Worm (Caenorhabditis elegans) whole organism, early embryonic: ENCODE measurements around the gene C16C8.22.

Source experiments
- B0310.2 ChIP-seq: sonication (generic microtip); optimal IDR thresholded peaks from 2 replicates; lab custom pipeline; 2016; ENCODE audit warnings: mild to moderate bottlenecking, missing genetic modification characterization, missing compliant biosample characterization
- aly-1 ChIP-seq: sonication (generic microtip); optimal IDR thresholded peaks from 2 replicates; lab custom pipeline; 2016; ENCODE audit warnings: missing genetic modification characterization, missing compliant biosample characterization
- ama-1 ChIP-seq: fragments of 150-350 bp; optimal IDR thresholded peaks from 2 replicates; lab custom pipeline; 2014
- ceh-13 ChIP-seq: fragments of 200-800 bp; sonication (Bioruptor generic); optimal IDR thresholded peaks from 2 replicates; lab custom pipeline; 2018; ENCODE audit warnings: mild to moderate bottlenecking, missing genetic modification characterization, missing compliant biosample characterization
- ets-7 ChIP-seq: sonication (generic microtip); optimal IDR thresholded peaks from 2 replicates; lab custom pipeline; 2016; ENCODE audit warnings: missing genotype, missing genetic modification characterization, missing compliant biosample characterization
- hmg-4 ChIP-seq: fragments of 200-800 bp; sonication (Bioruptor generic); optimal IDR thresholded peaks from 2 replicates; lab custom pipeline; 2018; ENCODE audit warnings: mild to moderate bottlenecking, missing genetic modification characterization, missing compliant biosample characterization
- pes-1 ChIP-seq: fragments of 200-800 bp; sonication (Bioruptor generic); IDR thresholded peaks from 2 replicates; pipeline ENCODE4 v1.3.6; 2022; ENCODE audit warnings: missing genetic modification reagents, missing genetic modification characterization, missing compliant biosample characterization
- scrt-1 ChIP-seq: fragments of 200-800 bp; sonication (Bioruptor generic); IDR thresholded peaks from 2 replicates; pipeline ENCODE4 v1.3.6; 2022; ENCODE audit warnings: missing genetic modification characterization, missing compliant biosample characterization
- sea-1 ChIP-seq: fragments of 200-800 bp; sonication (Bioruptor generic); conservative IDR thresholded peaks from 2 replicates; pipeline ENCODE4 v1.3.6; 2022; ENCODE audit warnings: missing genetic modification characterization, missing compliant biosample characterization
- tbx-37 ChIP-seq: fragments of 200-800 bp; sonication (Bioruptor generic); conservative IDR thresholded peaks from 2 replicates; pipeline ENCODE4 v1.3.6; 2022; ENCODE audit warnings: missing genetic modification reagents, missing genetic modification characterization, missing compliant biosample characterization
- tra-4 ChIP-seq: sonication (generic microtip); optimal IDR thresholded peaks from 2 replicates; lab custom pipeline; 2017; ENCODE audit warnings: missing genetic modification characterization, missing compliant biosample characterization

DNA sequence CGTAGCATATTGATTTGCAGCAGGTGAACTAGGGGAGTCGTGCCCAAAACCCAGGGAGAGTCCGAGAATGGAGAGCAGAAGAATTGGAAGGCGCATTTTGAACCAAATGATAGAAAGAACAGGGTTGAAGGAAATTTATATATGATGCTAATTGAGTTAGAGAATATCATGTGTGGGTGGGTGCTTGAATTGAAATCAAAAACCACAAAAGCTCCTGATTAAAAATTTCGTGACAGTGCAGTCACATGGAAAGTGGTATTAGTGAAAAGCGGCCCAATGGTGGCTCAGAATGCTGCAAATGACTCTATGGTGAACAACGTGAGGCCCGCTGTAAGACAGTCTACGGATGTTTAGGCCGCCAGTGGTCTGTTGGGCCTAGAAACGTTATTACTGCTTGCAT lies 18.5 kb upstream of the C16C8.22 start, which contains the start of gene C16C8.8:
- TF ChIP-seq tra-4 (tag; lab: Kevin White, UChicago) (no peak), B0310.2 (tag; lab: Kevin White, UChicago) (no peak), ceh-13 (no peak), ama-1 (no peak), hmg-4 (GFP tag; lab: Kevin White, UChicago) (no peak), ets-7 (tag; lab: Kevin White, UChicago) (no peak), sea-1 (GFP tag; lab: Robert Waterston, UW) (no peak), scrt-1 (GFP tag; lab: Robert Waterston, UW) (no peak), aly-1 (tag; lab: Kevin White, UChicago) (no peak), tbx-37 (no peak), pes-1 (GFP tag; lab: Robert Waterston, UW) (no peak)
